Worm (Caenorhabditis elegans): Measurements from ENCODE around the gene max-1.

max-1 gene

ce11 chrV:13081197-13081747, 38.7 kb downstream of the max-1 start:
- TF ChIP-seq tbx-8 (GFP tag; optimal IDR thresholded peaks at IDR 0.05), result no peak
- TF ChIP-seq unc-62 (GFP tag; optimal IDR thresholded peaks at IDR 0.05), result peak; percentile 8
- no peak for TF ChIP-seq nhr-76 (tag; optimal IDR thresholded peaks at IDR 0.05)
- no peak for TF ChIP-seq M03D4.4 (tag; optimal IDR thresholded peaks at IDR 0.05)

ce11 chrV:13075432-13075831, 44.6 kb downstream of the max-1 start:
- TF ChIP-seq elt-3 (tag; optimal IDR thresholded peaks at IDR 0.05) (no peak), M03D4.4 (tag; optimal IDR thresholded peaks at IDR 0.05) (no peak), blmp-1 (tag; optimal IDR thresholded peaks at IDR 0.05) (no peak), lsy-2 (tag; optimal IDR thresholded peaks at IDR 0.05) (no peak), unc-120 (tag; optimal IDR thresholded peaks at IDR 0.05; ENCODE audit: poor library complexity, severe bottlenecking) (no peak), ham-2 (GFP tag; optimal IDR thresholded peaks at IDR 0.05) (no peak), ceh-43 (GFP tag; optimal IDR thresholded peaks at IDR 0.05) (no peak), nhr-76 (tag; optimal IDR thresholded peaks at IDR 0.05) (no peak), nhr-237 (tag; optimal IDR thresholded peaks at IDR 0.05) (no peak), zip-8 (tag; optimal IDR thresholded peaks at IDR 0.05) (no peak), snpc-4 (tag; optimal IDR thresholded peaks at IDR 0.05) (no peak), mab-5 (tag; optimal IDR thresholded peaks at IDR 0.05) (no peak)

ce11 chrV:13074148-13074547, 45.9 kb downstream of the max-1 start:
- TF ChIP-seq nhr-2 (tag; optimal IDR thresholded peaks at IDR 0.05), result no peak
- peak; percentile 54 for TF ChIP-seq ces-1 (GFP tag; optimal IDR thresholded peaks at IDR 0.05)

- TF ChIP-seq mls-2 (tag; optimal IDR thresholded peaks at IDR 0.05) (no peak), unc-62 (GFP tag; optimal IDR thresholded peaks at IDR 0.05) (no peak), hlh-1 (tag; optimal IDR thresholded peaks at IDR 0.05) (no peak), tbx-8 (GFP tag; optimal IDR thresholded peaks at IDR 0.05) (no peak), unc-120 (tag; optimal IDR thresholded peaks at IDR 0.05; ENCODE audit: poor library complexity, severe bottlenecking) (no peak)
These were observed 46.9 kb downstream of the max-1 start for ce11 chrV:13073145-13073544.

ce11 chrV:13071052-13071451, 49.0 kb downstream of the max-1 start, which contains the start of gene C34B4.3:
TSS of gene C34B4.3 (minus strand) at chrV:13071152.
- no peak for TF ChIP-seq unc-62 (GFP tag; optimal IDR thresholded peaks at IDR 0.05)
- TF ChIP-seq unc-120 (tag; optimal IDR thresholded peaks at IDR 0.05; ENCODE audit: poor library complexity, severe bottlenecking), result no peak
- no peak for TF ChIP-seq sem-2 (GFP tag; optimal IDR thresholded peaks at IDR 0.05)
- TF ChIP-seq ceh-83 (GFP tag; optimal IDR thresholded peaks at IDR 0.05), result no peak
- TF ChIP-seq elt-3 (tag; optimal IDR thresholded peaks at IDR 0.05), result no peak
- no peak for TF ChIP-seq ham-2 (GFP tag; optimal IDR thresholded peaks at IDR 0.05)
- no peak for TF ChIP-seq ztf-11 (tag; optimal IDR thresholded peaks at IDR 0.05)
- TF ChIP-seq tbx-8 (GFP tag; optimal IDR thresholded peaks at IDR 0.05), result no peak
- no peak for TF ChIP-seq nhr-76 (tag; optimal IDR thresholded peaks at IDR 0.05)
- no peak for TF ChIP-seq M03D4.4 (tag; optimal IDR thresholded peaks at IDR 0.05)

ce11 chrV:13070278-13070677, 49.7 kb downstream of the max-1 start:
- TF ChIP-seq ceh-39 (tag; optimal IDR thresholded peaks at IDR 0.05), result no peak
- no peak for TF ChIP-seq tbx-8 (GFP tag; optimal IDR thresholded peaks at IDR 0.05)

ce11 chrV:13064164-13064563, 55.9 kb downstream of the max-1 start:
- TF ChIP-seq lin-32 (GFP tag; optimal IDR thresholded peaks at IDR 0.05) (no peak), nhr-28 (tag; optimal IDR thresholded peaks at IDR 0.05) (no peak), unc-62 (GFP tag; optimal IDR thresholded peaks at IDR 0.05) (no peak), drap-1 (GFP tag; optimal IDR thresholded peaks at IDR 0.05) (no peak), mls-2 (tag; optimal IDR thresholded peaks at IDR 0.05) (no peak), M03D4.4 (tag; optimal IDR thresholded peaks at IDR 0.05) (no peak), sem-2 (GFP tag; optimal IDR thresholded peaks at IDR 0.05) (no peak), cnd-1 (tag; optimal IDR thresholded peaks at IDR 0.05) (no peak), unc-120 (tag; optimal IDR thresholded peaks at IDR 0.05; ENCODE audit: poor library complexity, severe bottlenecking) (no peak), elt-1 (tag; optimal IDR thresholded peaks at IDR 0.05; ENCODE audit: borderline replicate concordance, insufficient read depth) (no peak)

Data from whole organism, mixed stage, embryonic.